Fruit fly (Drosophila melanogaster) whole organism, embryonic: Measurements from ENCODE around the gene eIF4E5.
A peak's percentile ranks its signal among the peaks of the same experiment; 100 is the strongest.

ENCODE experiments used
- ATbp ChIP-seq: fragments of 200-800 bp; sonication (Bioruptor generic); optimal IDR thresholded peaks from 2 replicates; lab custom pipeline; 2017; ENCODE audit warnings: missing biosample characterization, mild to moderate bottlenecking, missing genetic modification characterization, missing genetic modification reagents
- CG10654 ChIP-seq: fragments of 200-800 bp; sonication (Bioruptor generic); optimal IDR thresholded peaks from 2 replicates; lab custom pipeline; 2016; ENCODE audit warnings: missing biosample characterization, missing genetic modification characterization
- CG10979 ChIP-seq: fragments of 200-800 bp; sonication (Bioruptor generic); optimal IDR thresholded peaks from 2 replicates; lab custom pipeline; 2018; ENCODE audit warnings: missing biosample characterization, mild to moderate bottlenecking, missing genetic modification characterization, moderate library complexity
- CG14050 ChIP-seq: fragments of 200-800 bp; sonication (Bioruptor generic); IDR thresholded peaks from 3 replicates; pipeline ENCODE4 v1.3.6; 2022; ENCODE audit warnings: missing biosample characterization, missing genetic modification characterization
- CG14441 ChIP-seq: fragments of 200-800 bp; sonication (Bioruptor generic); IDR thresholded peaks from 2 replicates; pipeline ENCODE4 v1.3.6; 2022; ENCODE audit warnings: missing biosample characterization, missing genetic modification characterization
- CG14965 ChIP-seq: fragments of 200-800 bp; sonication (Bioruptor generic); optimal IDR thresholded peaks from 2 replicates; lab custom pipeline; 2016; ENCODE audit warnings: missing biosample characterization, missing genetic modification characterization, borderline replicate concordance
- CG15073 ChIP-seq: fragments of 200-800 bp; sonication (Bioruptor generic); optimal IDR thresholded peaks from 2 replicates; lab custom pipeline; 2016; ENCODE audit warnings: missing biosample characterization, missing genetic modification characterization
- CG16813 ChIP-seq: fragments of 200-800 bp; sonication (Bioruptor generic); IDR thresholded peaks from 3 replicates; pipeline ENCODE4 v1.3.6; 2022; ENCODE audit warnings: missing biosample characterization, missing genetic modification characterization; ENCODE audit not compliant: partially characterized antibody
- CG18262 ChIP-seq: fragments of 200-800 bp; optimal IDR thresholded peaks from 3 replicates; lab custom pipeline; 2019; ENCODE audit warnings: missing biosample characterization, mild to moderate bottlenecking, missing genetic modification characterization, moderate library complexity
- CG18619 ChIP-seq: fragments of 200-800 bp; sonication (Bioruptor generic); optimal IDR thresholded peaks from 3 replicates; lab custom pipeline; 2017; ENCODE audit warnings: missing biosample characterization, mild to moderate bottlenecking, missing genetic modification characterization
- CG2120 ChIP-seq: fragments of 200-800 bp; sonication (Bioruptor generic); optimal IDR thresholded peaks from 3 replicates; lab custom pipeline; 2016; ENCODE audit warnings: missing biosample characterization, missing genetic modification characterization
- CG2889 ChIP-seq: fragments of 200-800 bp; sonication (Bioruptor generic); IDR thresholded peaks from 3 replicates; pipeline ENCODE4 v1.3.6; 2022; ENCODE audit warnings: missing biosample characterization, missing genetic modification characterization
- CG32767 ChIP-seq: fragments of 200-800 bp; sonication (Bioruptor generic); IDR thresholded peaks from 2 replicates; pipeline ENCODE4 v1.3.6; 2022; ENCODE audit warnings: missing biosample characterization, missing genetic modification characterization
- CG34422 ChIP-seq: fragments of 200-800 bp; sonication (Bioruptor generic); IDR thresholded peaks from 3 replicates; pipeline ENCODE4 v1.3.6; 2022; ENCODE audit warnings: missing biosample characterization, missing genetic modification characterization
- CG3847 ChIP-seq: fragments of 200-800 bp; sonication (Bioruptor generic); IDR thresholded peaks from 2 replicates; pipeline ENCODE4 v1.3.6; 2022; ENCODE audit warnings: missing biosample characterization, missing genetic modification characterization
- CG3995 ChIP-seq: fragments of 200-800 bp; sonication (Bioruptor generic); optimal IDR thresholded peaks from 3 replicates; lab custom pipeline; 2016; ENCODE audit warnings: missing biosample characterization, missing genetic modification characterization
- Camta ChIP-seq: fragments of 200-800 bp; sonication (Bioruptor generic); optimal IDR thresholded peaks from 2 replicates; lab custom pipeline; 2016; ENCODE audit warnings: missing biosample characterization, missing genetic modification characterization
- Deaf1 ChIP-seq: fragments of 200-800 bp; optimal IDR thresholded peaks from 3 replicates; lab custom pipeline; 2019; ENCODE audit warnings: missing biosample characterization, mild to moderate bottlenecking, missing genetic modification characterization, moderate library complexity
- Dip2 ChIP-seq: fragments of 200-800 bp; sonication (Bioruptor generic); IDR thresholded peaks from 2 replicates; pipeline ENCODE4 v1.3.6; 2022; ENCODE audit warnings: missing biosample characterization, missing genetic modification characterization
- E2f2 ChIP-seq: fragments of 200-800 bp; sonication (Bioruptor generic); IDR thresholded peaks from 2 replicates; pipeline ENCODE4 v1.3.6; 2022; ENCODE audit warnings: missing biosample characterization, missing genetic modification characterization
- Elba2 ChIP-seq: fragments of 200-800 bp; sonication (Bioruptor generic); optimal IDR thresholded peaks from 3 replicates; lab custom pipeline; 2016; ENCODE audit warnings: missing biosample characterization, missing genetic modification characterization
- HHEX ChIP-seq: fragments of 200-800 bp; sonication (Bioruptor generic); optimal IDR thresholded peaks from 3 replicates; lab custom pipeline; 2017; ENCODE audit warnings: missing biosample characterization, mild to moderate bottlenecking, missing genetic modification characterization, missing genetic modification reagents
- Hmr ChIP-seq: fragments of 200-800 bp; sonication (Bioruptor generic); optimal IDR thresholded peaks from 3 replicates; lab custom pipeline; 2017; ENCODE audit warnings: mild to moderate bottlenecking, missing biosample characterization, missing genetic modification reagents, missing genetic modification characterization
- Oaz ChIP-seq: fragments of 200-800 bp; sonication (Bioruptor generic); IDR thresholded peaks from 2 replicates; pipeline ENCODE4 v1.3.6; 2022; ENCODE audit warnings: missing biosample characterization, missing genetic modification characterization
- cato ChIP-seq: fragments of 200-800 bp; sonication (Bioruptor generic); optimal IDR thresholded peaks from 2 replicates; lab custom pipeline; 2016; ENCODE audit warnings: missing biosample characterization, missing genetic modification characterization, borderline replicate concordance
- crp ChIP-seq, 2 experiments: fragments of 200-800 bp; sonication (Bioruptor generic); optimal IDR thresholded peaks; 2 replicates in 1 of 2; 3 replicates in 1 of 2; lab custom pipeline; 2017; ENCODE audit warnings: missing biosample characterization in 2 of 2, missing genetic modification characterization in 2 of 2, mild to moderate bottlenecking in 1 of 2, moderate library complexity in 1 of 2
- dmrt11E ChIP-seq: fragments of 200-800 bp; sonication (Bioruptor generic); optimal IDR thresholded peaks from 3 replicates; lab custom pipeline; 2018; ENCODE audit warnings: missing biosample characterization, mild to moderate bottlenecking, missing genetic modification characterization, moderate library complexity
- ewg ChIP-seq: fragments of 200-800 bp; sonication (Bioruptor generic); optimal IDR thresholded peaks from 3 replicates; lab custom pipeline; 2017; ENCODE audit warnings: mild to moderate bottlenecking, missing biosample characterization, missing genetic modification reagents, missing genetic modification characterization
- fd3F ChIP-seq: fragments of 200-800 bp; sonication (Bioruptor generic); optimal IDR thresholded peaks from 2 replicates; lab custom pipeline; 2018; ENCODE audit warnings: missing biosample characterization, mild to moderate bottlenecking, missing genetic modification characterization, moderate library complexity
- gcm ChIP-seq: fragments of 200-800 bp; sonication (Bioruptor generic); optimal IDR thresholded peaks from 2 replicates; lab custom pipeline; 2019; ENCODE audit warnings: missing biosample characterization, mild to moderate bottlenecking, missing genetic modification characterization, moderate library complexity
- ham ChIP-seq: fragments of 200-800 bp; sonication (Bioruptor generic); IDR thresholded peaks from 2 replicates; pipeline ENCODE4 v1.3.6; 2022; ENCODE audit warnings: missing biosample characterization, missing genetic modification characterization
- inv ChIP-seq: fragments of 200-800 bp; sonication (Bioruptor generic); IDR thresholded peaks from 2 replicates; pipeline ENCODE4 v1.3.6; 2022; ENCODE audit warnings: missing biosample characterization, missing genetic modification characterization; ENCODE audit not compliant: partially characterized antibody
- kah ChIP-seq: fragments of 200-800 bp; sonication (Bioruptor generic); optimal IDR thresholded peaks from 2 replicates; lab custom pipeline; 2018; ENCODE audit warnings: missing biosample characterization, mild to moderate bottlenecking, missing genetic modification characterization
- ken ChIP-seq: fragments of 200-800 bp; sonication (Bioruptor generic); IDR thresholded peaks from 3 replicates; pipeline ENCODE4 v1.3.6; 2022; ENCODE audit warnings: missing biosample characterization, missing genetic modification characterization
- lbe ChIP-seq: fragments of 200-800 bp; sonication (Bioruptor generic); optimal IDR thresholded peaks from 2 replicates; lab custom pipeline; 2016; ENCODE audit warnings: missing biosample characterization, mild to moderate bottlenecking, missing genetic modification characterization
- lilli ChIP-seq: fragments of 200-800 bp; sonication (Bioruptor generic); optimal IDR thresholded peaks from 3 replicates; lab custom pipeline; 2016; ENCODE audit warnings: missing biosample characterization, missing genetic modification characterization
- lola ChIP-seq, 3 experiments: fragments of >200 bp in 2 of 3; fragments of 200-800 bp in 1 of 3; sonication (Bioruptor generic) in 1 of 3; optimal IDR thresholded peaks; 2 replicates each; lab custom pipeline; 2017 to 2019; ENCODE audit warnings: missing biosample characterization in 3 of 3, missing genetic modification characterization in 3 of 3, mild to moderate bottlenecking in 1 of 3, moderate library complexity in 1 of 3
- onecut ChIP-seq: fragments of 200-800 bp; sonication (Bioruptor generic); IDR thresholded peaks from 2 replicates; pipeline ENCODE4 v1.3.6; 2022; ENCODE audit warnings: missing biosample characterization, missing genetic modification characterization
- org-1 ChIP-seq: fragments of 200-800 bp; sonication (Bioruptor generic); optimal IDR thresholded peaks from 2 replicates; lab custom pipeline; 2017; ENCODE audit warnings: missing biosample characterization, missing genetic modification characterization
- peb ChIP-seq: fragments of 200-800 bp; sonication (Bioruptor generic); IDR thresholded peaks from 2 replicates; pipeline ENCODE4 v1.3.6; 2022; ENCODE audit warnings: missing biosample characterization, missing genetic modification characterization
- rib ChIP-seq: fragments of 200-800 bp; sonication (Bioruptor generic); IDR thresholded peaks from 2 replicates; pipeline ENCODE4 v1.3.6; 2022; ENCODE audit warnings: missing biosample characterization, missing genetic modification characterization
- sens ChIP-seq: fragments of 200-800 bp; sonication (Bioruptor generic); peaks from one replicate; lab custom pipeline; 2016; ENCODE audit warnings: missing biosample characterization, missing genetic modification characterization
- sim ChIP-seq: fragments of 200-800 bp; sonication (Bioruptor generic); IDR thresholded peaks from 2 replicates; pipeline ENCODE4 v1.3.6; 2022; ENCODE audit warnings: missing biosample characterization, missing genetic modification characterization
- slp2 ChIP-seq: fragments of 200-800 bp; sonication (Bioruptor generic); optimal IDR thresholded peaks from 2 replicates; lab custom pipeline; 2016; ENCODE audit warnings: missing biosample characterization, missing genetic modification characterization
- sna ChIP-seq: fragments of 200-800 bp; sonication (Bioruptor generic); IDR thresholded peaks from 2 replicates; pipeline ENCODE4 v1.3.6; 2022; ENCODE audit warnings: missing biosample characterization, missing genetic modification characterization; ENCODE audit not compliant: partially characterized antibody
- tin ChIP-seq: fragments of 200-800 bp; sonication (Bioruptor generic); optimal IDR thresholded peaks from 3 replicates; lab custom pipeline; 2016; ENCODE audit warnings: missing biosample characterization, missing genetic modification characterization
- tna ChIP-seq: fragments of 200-800 bp; sonication (Bioruptor generic); IDR thresholded peaks from 2 replicates; pipeline ENCODE4 v1.3.6; 2022; ENCODE audit warnings: missing biosample characterization, missing genetic modification characterization; ENCODE audit not compliant: partially characterized antibody
- trem ChIP-seq: fragments of 200-800 bp; optimal IDR thresholded peaks from 3 replicates; lab custom pipeline; 2019; ENCODE audit warnings: missing biosample characterization, mild to moderate bottlenecking, missing genetic modification characterization, moderate library complexity
- ttk ChIP-seq: fragments of 200-800 bp; sonication (Bioruptor generic); IDR thresholded peaks from 2 replicates; pipeline ENCODE4 v2.1.2; 2022; ENCODE audit warnings: missing biosample characterization, missing genetic modification characterization

Gene eIF4E5

dm6 chr3L:7911765-7912556 lies 17.3 kb downstream of the eIF4E5 start, which contains the start of the genes pbl and CG8281 (continued):
- TF ChIP-seq CG15073 (GFP tag; lab: Kevin White, UChicago) (no peak), slp2 (GFP tag; lab: Kevin White, UChicago) (no peak), CG14441 (GFP tag; lab: Robert Waterston, UW) (peak; percentile 69), sens (GFP tag; lab: Kevin White, UChicago) (peak; percentile 81), cato (GFP tag; lab: Kevin White, UChicago) (peak; percentile 25), CG18262 (tag; lab: Kevin White, UChicago) (peak; percentile 52), trem (tag; lab: Kevin White, UChicago) (peak; percentile 47), ham (GFP tag; lab: Robert Waterston, UW) (no peak), CG34422 (GFP tag; lab: Robert Waterston, UW) (0 out of 3 replicates have a peak, but pooled peaks have one; percentile 36), ewg (GFP tag; lab: Kevin White, UChicago) (peak; percentile 88), lilli (GFP tag; lab: Kevin White, UChicago) (peak; percentile 51), dmrt11E (tag; lab: Kevin White, UChicago) (peak; percentile 44), Elba2 (GFP tag; lab: Kevin White, UChicago) (no peak), CG10979 (tag; lab: Kevin White, UChicago) (no peak), ATbp (GFP tag; lab: Kevin White, UChicago) (no peak), rib (GFP tag; lab: Robert Waterston, UW) (no peak; the same call in 1 of the 2 replicates), fd3F (GFP tag; lab: Kevin White, UChicago) (peak; percentile 47), lola (GFP tag; optimal IDR thresholded peaks at IDR 0.05; lab: Kevin White, UChicago) (peak in 1 of 3 experiments; percentile 37), tna (GFP tag; lab: Robert Waterston, UW) (peak; percentile 67), ttk (GFP tag; lab: Robert Waterston, UW) (no peak), tin (GFP tag; lab: Kevin White, UChicago) (peak; percentile 66), gcm (GFP tag; lab: Kevin White, UChicago) (no peak), HHEX (GFP tag; lab: Kevin White, UChicago) (no peak), CG10654 (GFP tag; lab: Kevin White, UChicago) (no peak), inv (GFP tag; lab: Robert Waterston, UW) (peak; percentile 73), CG2120 (GFP tag; lab: Kevin White, UChicago) (peak; percentile 67), CG32767 (GFP tag; lab: Robert Waterston, UW) (no peak), crp (GFP tag; optimal IDR thresholded peaks at IDR 0.05; lab: Kevin White, UChicago) (peak in 1 of 2 experiments; percentile 12), Hmr (GFP tag; lab: Kevin White, UChicago) (peak; percentile 76), Camta (peak; percentile 24), sim (GFP tag; lab: Robert Waterston, UW) (no peak), E2f2 (GFP tag; lab: Robert Waterston, UW) (peak; percentile 90), lbe (no peak), CG3847 (GFP tag; lab: Robert Waterston, UW) (peak; percentile 50; the same call in 1 of the 2 replicates), Oaz (GFP tag; lab: Robert Waterston, UW) (no peak), sna (GFP tag; lab: Robert Waterston, UW) (peak; percentile 65), Dip2 (no peak), CG18619 (GFP tag; lab: Kevin White, UChicago) (peak; percentile 26), CG14965 (GFP tag; lab: Kevin White, UChicago) (no peak), CG3995 (GFP tag; lab: Kevin White, UChicago) (peak; percentile 20), Deaf1 (tag; lab: Kevin White, UChicago) (no peak), CG16813 (GFP tag; lab: Robert Waterston, UW) (peak; percentile 75), peb (GFP tag; lab: Robert Waterston, UW) (no peak), CG14050 (GFP tag; lab: Robert Waterston, UW) (no peak), ken (GFP tag; lab: Robert Waterston, UW) (no peak), CG2889 (GFP tag; lab: Robert Waterston, UW) (no peak), org-1 (GFP tag; lab: Kevin White, UChicago) (no peak), kah (peak; percentile 77), onecut (GFP tag; lab: Robert Waterston, UW) (peak; percentile 21; the same call in 1 of the 2 replicates)
